Worm (Caenorhabditis elegans) whole organism, L4 larva: ENCODE results near the gene kin-18.
A peak's percentile ranks its signal among the peaks of the same experiment; 100 is the strongest.

Experiments
- F37D6.2 ChIP-seq: sonication (generic microtip); optimal IDR thresholded peaks from 2 replicates; lab custom pipeline; 2016; ENCODE audit warnings: mild to moderate bottlenecking, missing genetic modification characterization, missing compliant biosample characterization
- Y48G9A.11 ChIP-seq: fragments of 200-800 bp; sonication (Bioruptor generic); IDR thresholded peaks from 2 replicates; pipeline ENCODE4 v1.3.6; 2022; ENCODE audit warnings: missing genetic modification reagents, missing genetic modification characterization, missing compliant biosample characterization
- ZK546.5 ChIP-seq, 2 experiments: sonication (generic microtip); optimal IDR thresholded peaks; 2 replicates each; lab custom pipeline; 2017; ENCODE audit warnings: missing biosample characterization in 2 of 2, missing genetic modification characterization in 2 of 2
- ama-1 ChIP-seq: fragments of 150-350 bp; optimal IDR thresholded peaks from 2 replicates; lab custom pipeline; 2014; ENCODE audit warnings: inconsistent platforms, mixed read lengths
- ceh-44 ChIP-seq: fragments of 200-800 bp; sonication (Bioruptor generic); IDR thresholded peaks from 2 replicates; pipeline ENCODE4 v1.3.6; 2022; ENCODE audit warnings: missing genetic modification reagents, missing genetic modification characterization, missing compliant biosample characterization
- ces-1 ChIP-seq: fragments of 150-350 bp; sonication (generic microtip); optimal IDR thresholded peaks from 4 replicates; lab custom pipeline; 2014; ENCODE audit warnings: missing biosample characterization, missing genetic modification reagents, missing genetic modification characterization
- cey-2 ChIP-seq: sonication (generic microtip); optimal IDR thresholded peaks from 3 replicates; lab custom pipeline; 2017; ENCODE audit warnings: missing genetic modification characterization, mild to moderate bottlenecking, missing compliant biosample characterization, antibody characterized with exemption, borderline replicate concordance; ENCODE audit not compliant: insufficient read depth
- ctbp-1 ChIP-seq: fragments of 200-800 bp; sonication (Bioruptor generic); IDR thresholded peaks from 2 replicates; pipeline ENCODE4 v1.3.6; 2022; ENCODE audit warnings: missing genetic modification reagents, missing genetic modification characterization, missing compliant biosample characterization
- daf-8 ChIP-seq: fragments of 200-800 bp; sonication (Bioruptor generic); IDR thresholded peaks from 2 replicates; pipeline ENCODE4 v1.3.6; 2022; ENCODE audit warnings: missing genetic modification characterization, missing compliant biosample characterization
- dmd-6 ChIP-seq: fragments of 200-800 bp; sonication (Bioruptor generic); IDR thresholded peaks from 2 replicates; pipeline ENCODE4 v1.3.6; 2022; ENCODE audit warnings: missing genetic modification reagents, missing genetic modification characterization, missing compliant biosample characterization
- dmd-8 ChIP-seq: fragments of 200-800 bp; sonication (Bioruptor generic); IDR thresholded peaks from 2 replicates; pipeline ENCODE4 v1.3.6; 2022; ENCODE audit warnings: missing genetic modification characterization, missing compliant biosample characterization
- dpl-1 ChIP-seq: fragments of 150-350 bp; optimal IDR thresholded peaks from 2 replicates; lab custom pipeline; 2014; ENCODE audit warnings: missing biosample characterization, missing genetic modification reagents, missing genetic modification characterization
- egl-27 ChIP-seq: sonication (generic microtip); optimal IDR thresholded peaks from 3 replicates; lab custom pipeline; 2017; ENCODE audit warnings: missing biosample characterization, missing genetic modification reagents, missing genetic modification characterization
- egl-43 ChIP-seq: fragments of 200-800 bp; sonication (Bioruptor generic); IDR thresholded peaks from 2 replicates; pipeline ENCODE4 v1.3.6; 2022; ENCODE audit warnings: missing genetic modification reagents, missing genetic modification characterization, missing compliant biosample characterization
- hif-1 ChIP-seq, 2 experiments: sonication (generic microtip); optimal IDR thresholded peaks; 2 replicates each; lab custom pipeline; 2016 to 2017; ENCODE audit warnings: missing compliant biosample characterization in 2 of 2, missing genetic modification characterization in 2 of 2, missing genetic modification reagents in 2 of 2, missing genotype in 2 of 2, mild to moderate bottlenecking in 1 of 2
- hlh-11 ChIP-seq: fragments of 200-800 bp; sonication (Bioruptor generic); optimal IDR thresholded peaks from 2 replicates; lab custom pipeline; 2018; ENCODE audit warnings: mild to moderate bottlenecking, missing genetic modification characterization, missing compliant biosample characterization
- hlh-30 ChIP-seq: sonication (generic microtip); optimal IDR thresholded peaks from 2 replicates; lab custom pipeline; 2017; ENCODE audit warnings: antibody characterized with exemption, mild to moderate bottlenecking, missing genetic modification characterization, missing compliant biosample characterization; ENCODE audit not compliant: insufficient read depth
- hmg-1.1 ChIP-seq: fragments of 200-800 bp; sonication (Bioruptor generic); IDR thresholded peaks from 2 replicates; pipeline ENCODE4 v1.3.6; 2022; ENCODE audit warnings: missing genetic modification reagents, missing genetic modification characterization, missing compliant biosample characterization
- lin-38 ChIP-seq: fragments of 200-800 bp; sonication (Bioruptor generic); IDR thresholded peaks from 2 replicates; pipeline ENCODE4 v1.3.6; 2022; ENCODE audit warnings: missing genetic modification reagents, missing genetic modification characterization, missing compliant biosample characterization
- lsy-2 ChIP-seq, 2 experiments: fragments of 150-350 bp in 1 of 2; sonication (generic microtip) in 1 of 2; optimal IDR thresholded peaks; 2 replicates each; lab custom pipeline; 2014 to 2017; ENCODE audit warnings: missing biosample characterization in 2 of 2, missing genetic modification characterization in 2 of 2
- madf-9 ChIP-seq: fragments of 200-800 bp; sonication (Bioruptor generic); conservative IDR thresholded peaks from 2 replicates; pipeline ENCODE4 v1.3.6; 2022; ENCODE audit warnings: missing genetic modification reagents, missing genetic modification characterization, missing compliant biosample characterization
- mdl-1 ChIP-seq, 2 experiments: fragments of 150-350 bp in 1 of 2; sonication (generic microtip) in 1 of 2; optimal IDR thresholded peaks; 2 replicates each; lab custom pipeline; 2014 to 2017; ENCODE audit warnings: missing biosample characterization in 2 of 2, missing genetic modification characterization in 2 of 2
- mdt-29 ChIP-seq: fragments of 200-800 bp; sonication (Bioruptor generic); IDR thresholded peaks from 2 replicates; pipeline ENCODE4 v1.3.6; 2022; ENCODE audit warnings: missing genetic modification reagents, missing genetic modification characterization, missing compliant biosample characterization
- mep-1 ChIP-seq: fragments of 150-350 bp; sonication (generic microtip); optimal IDR thresholded peaks from 3 replicates; lab custom pipeline; 2014; ENCODE audit warnings: missing biosample characterization, missing genetic modification characterization
- mes-2 ChIP-seq: sonication (generic microtip); optimal IDR thresholded peaks from 2 replicates; lab custom pipeline; 2016; ENCODE audit warnings: missing genotype, mild to moderate bottlenecking, missing genetic modification characterization, missing compliant biosample characterization; ENCODE audit not compliant: poor library complexity, severe bottlenecking
- mxl-3 ChIP-seq: fragments of 200-800 bp; sonication (Bioruptor generic); optimal IDR thresholded peaks from 2 replicates; lab custom pipeline; 2018; ENCODE audit warnings: mild to moderate bottlenecking, missing genetic modification characterization, missing compliant biosample characterization
- nhr-102 ChIP-seq: sonication (generic microtip); optimal IDR thresholded peaks from 2 replicates; lab custom pipeline; 2016; ENCODE audit warnings: mild to moderate bottlenecking, missing genetic modification characterization, moderate library complexity, missing compliant biosample characterization
- nhr-11 ChIP-seq: fragments of 150-350 bp; optimal IDR thresholded peaks from 2 replicates; lab custom pipeline; 2014; ENCODE audit warnings: missing biosample characterization, missing genetic modification characterization
- nhr-41 ChIP-seq: fragments of 200-800 bp; sonication (Bioruptor generic); IDR thresholded peaks from 2 replicates; pipeline ENCODE4 v1.3.6; 2022; ENCODE audit warnings: missing genetic modification reagents, missing genetic modification characterization, missing compliant biosample characterization
- nhr-42 ChIP-seq: fragments of 200-800 bp; sonication (Bioruptor generic); IDR thresholded peaks from 2 replicates; pipeline ENCODE4 v1.3.6; 2022; ENCODE audit warnings: missing genetic modification characterization, missing compliant biosample characterization
- nhr-76 ChIP-seq: fragments of 150-350 bp; optimal IDR thresholded peaks from 2 replicates; lab custom pipeline; 2014; ENCODE audit warnings: missing biosample characterization, missing genetic modification characterization
- php-3 ChIP-seq: fragments of 200-800 bp; sonication (Bioruptor generic); IDR thresholded peaks from 2 replicates; pipeline ENCODE4 v1.3.6; 2022; ENCODE audit warnings: missing genetic modification reagents, missing genetic modification characterization, missing compliant biosample characterization
- rbr-2 ChIP-seq: sonication (generic microtip); optimal IDR thresholded peaks from 2 replicates; lab custom pipeline; 2016; ENCODE audit warnings: missing genotype, missing genetic modification characterization, missing compliant biosample characterization
- saeg-2 ChIP-seq: fragments of 200-800 bp; sonication (Bioruptor generic); IDR thresholded peaks from 2 replicates; pipeline ENCODE4 v1.3.6; 2022; ENCODE audit warnings: missing genetic modification reagents, missing genetic modification characterization, missing compliant biosample characterization
- set-16 ChIP-seq: fragments of 200-800 bp; sonication (Bioruptor generic); IDR thresholded peaks from 2 replicates; pipeline ENCODE4 v1.3.6; 2022; ENCODE audit warnings: missing genetic modification reagents, missing genetic modification characterization, missing compliant biosample characterization
- snpc-4 ChIP-seq: fragments of 150-350 bp; optimal IDR thresholded peaks from 2 replicates; lab custom pipeline; 2014; ENCODE audit warnings: missing biosample characterization, missing genetic modification characterization
- spr-1 ChIP-seq: sonication (generic microtip); optimal IDR thresholded peaks from 2 replicates; lab custom pipeline; 2016; ENCODE audit warnings: mild to moderate bottlenecking, missing genetic modification characterization, missing compliant biosample characterization
- spr-3 ChIP-seq: fragments of 200-800 bp; sonication (Bioruptor generic); optimal IDR thresholded peaks from 2 replicates; lab custom pipeline; 2018; ENCODE audit warnings: mild to moderate bottlenecking, missing genetic modification characterization, missing compliant biosample characterization
- tag-97 ChIP-seq: fragments of 200-800 bp; sonication (Bioruptor generic); IDR thresholded peaks from 2 replicates; pipeline ENCODE4 v1.3.6; 2022; ENCODE audit warnings: missing genetic modification characterization, missing compliant biosample characterization
- tra-1 ChIP-seq: fragments of 200-800 bp; sonication (Bioruptor generic); IDR thresholded peaks from 2 replicates; pipeline ENCODE4 v1.3.6; 2022; ENCODE audit warnings: missing genetic modification reagents, missing genetic modification characterization, missing compliant biosample characterization
- unc-130 ChIP-seq: sonication (generic microtip); optimal IDR thresholded peaks from 2 replicates; lab custom pipeline; 2016; ENCODE audit warnings: missing genetic modification reagents, missing genetic modification characterization, missing compliant biosample characterization
- unc-62 ChIP-seq, 3 experiments: fragments of 150-350 bp in 1 of 3; sonication (generic microtip); optimal IDR thresholded peaks in 2 of 3; peaks in 1 of 3; 1 replicate in 1 of 3; 2 replicates in 2 of 3; lab custom pipeline; 2014 to 2017; ENCODE audit warnings: missing biosample characterization in 3 of 3, missing genetic modification characterization in 3 of 3, missing genetic modification reagents in 3 of 3, missing genotype in 1 of 3
- zip-11 ChIP-seq: fragments of 200-800 bp; sonication (Bioruptor generic); IDR thresholded peaks from 2 replicates; pipeline ENCODE4 v1.3.6; 2022; ENCODE audit warnings: missing genetic modification characterization, missing compliant biosample characterization

kin-18 gene

ce11 chrIII:6138457-6138856, 20.0 kb downstream of the kin-18 start:
- TF ChIP-seq madf-9 (GFP tag; lab: Robert Waterston, UW) (no peak), cey-2 (tag; lab: Kevin White, UChicago) (no peak), F37D6.2 (tag; lab: Kevin White, UChicago) (no peak), hlh-11 (tag; lab: Kevin White, UChicago) (peak; percentile 72), hif-1 (tag; optimal IDR thresholded peaks at IDR 0.05; lab: Kevin White, UChicago) (peak in 1 of 2 experiments; percentile 29), set-16 (GFP tag; lab: Robert Waterston, UW) (peak; percentile 86), egl-43 (GFP tag; lab: Robert Waterston, UW) (peak; percentile 69; the same call in 1 of the 2 replicates), saeg-2 (GFP tag; lab: Robert Waterston, UW) (no peak), dpl-1 (GFP tag; lab: Kevin White, UChicago) (no peak), Y48G9A.11 (GFP tag; lab: Robert Waterston, UW) (no peak), unc-62 (GFP tag; optimal IDR thresholded peaks at IDR 0.05 in 1 of 2; lab: Kevin White, UChicago) (no peak), unc-62 (tag; optimal IDR thresholded peaks at IDR 0.05; lab: Kevin White, UChicago) (no peak), tag-97 (GFP tag; lab: Robert Waterston, UW) (no peak), hmg-1.1 (no peak), lin-38 (0 out of 2 replicates have a peak, but pooled peaks have one; percentile 11), rbr-2 (tag; lab: Kevin White, UChicago) (peak; percentile 4), daf-8 (GFP tag; lab: Robert Waterston, UW) (no peak), ceh-44 (no peak), ctbp-1 (peak; percentile 69), zip-11 (GFP tag; lab: Robert Waterston, UW) (no peak), ama-1 (lab: Kevin White, UChicago) (no peak), mdl-1 (tag; optimal IDR thresholded peaks at IDR 0.05; lab: Kevin White, UChicago) (no peak), mxl-3 (GFP tag; lab: Kevin White, UChicago) (peak; percentile 58), nhr-11 (peak; percentile 32), nhr-76 (no peak)

- no peak for TF ChIP-seq nhr-41
- TF ChIP-seq php-3: no peak
- TF ChIP-seq nhr-42 (GFP tag; lab: Robert Waterston, UW): no peak
- TF ChIP-seq mdl-1 (tag; optimal IDR thresholded peaks at IDR 0.05; lab: Kevin White, UChicago): peak in 1 of 2 experiments; percentile 21
- TF ChIP-seq mes-2 (tag; lab: Kevin White, UChicago): no peak
- TF ChIP-seq unc-130 (GFP tag; lab: Kevin White, UChicago): no peak
- no peak for TF ChIP-seq hlh-30 (tag; lab: Kevin White, UChicago)
- no peak for TF ChIP-seq ces-1 (GFP tag; lab: Kevin White, UChicago)
Observed at ce11 chrIII:6139328-6139727, 20.9 kb downstream of the kin-18 start.

ce11 chrIII:6139932-6140612, 21.7 kb downstream of the kin-18 start:
- TF ChIP-seq spr-1 (tag; lab: Kevin White, UChicago) (no peak), madf-9 (GFP tag; lab: Robert Waterston, UW) (no peak), mes-2 (tag; lab: Kevin White, UChicago) (peak; percentile 28), unc-62 (GFP tag; optimal IDR thresholded peaks at IDR 0.05 in 1 of 2; lab: Kevin White, UChicago) (peak in 1 of 2 experiments; percentile 61), unc-62 (tag; optimal IDR thresholded peaks at IDR 0.05; lab: Kevin White, UChicago) (no peak), mdt-29 (GFP tag; lab: Robert Waterston, UW) (no peak), snpc-4 (tag; lab: Kevin White, UChicago) (no peak), lsy-2 (tag; optimal IDR thresholded peaks at IDR 0.05; lab: Kevin White, UChicago) (peak in 1 of 2 experiments; percentile 11), dmd-6 (GFP tag; lab: Robert Waterston, UW) (0 out of 2 replicates have a peak, but pooled peaks have one; percentile 6), ces-1 (GFP tag; lab: Kevin White, UChicago) (peak; percentile 8), hlh-11 (tag; lab: Kevin White, UChicago) (peak; percentile 8), mep-1 (tag; lab: Kevin White, UChicago) (peak; percentile 7), lin-38 (no peak), dmd-8 (GFP tag; lab: Robert Waterston, UW) (no peak), hmg-1.1 (peak; percentile 60; the same call in 1 of the 2 replicates), ZK546.5 (tag; optimal IDR thresholded peaks at IDR 0.05; lab: Kevin White, UChicago) (no peak), rbr-2 (tag; lab: Kevin White, UChicago) (peak; percentile 39), spr-3 (GFP tag; lab: Kevin White, UChicago) (no peak), egl-43 (GFP tag; lab: Robert Waterston, UW) (0 out of 2 replicates have a peak, but pooled peaks have one; percentile 45), nhr-41 (no peak), nhr-102 (tag; lab: Kevin White, UChicago) (no peak), egl-27 (tag; lab: Kevin White, UChicago) (no peak), tra-1 (GFP tag; lab: Robert Waterston, UW) (0 out of 2 replicates have a peak, but pooled peaks have one; percentile 13), hlh-30 (tag; lab: Kevin White, UChicago) (peak; percentile 46)
